Worm (Caenorhabditis elegans) whole organism, midembryonic: ENCODE results near the gene Y22D7AR.7.

Experiments used
- T22C8.4 ChIP-seq: fragments of 200-800 bp; sonication (Bioruptor generic); IDR thresholded peaks from 2 replicates; pipeline ENCODE4 v1.3.6; 2022; ENCODE audit warnings: missing genetic modification characterization, missing compliant biosample characterization
- cog-1 ChIP-seq: sonication (generic microtip); optimal IDR thresholded peaks from 2 replicates; lab custom pipeline; 2016; ENCODE audit warnings: missing genetic modification characterization, missing compliant biosample characterization
- flt-1 ChIP-seq: fragments of 200-800 bp; sonication (Bioruptor generic); IDR thresholded peaks from 2 replicates; pipeline ENCODE4 v1.3.6; 2022; ENCODE audit warnings: missing genetic modification characterization, missing compliant biosample characterization
- klf-2 ChIP-seq: fragments of 200-800 bp; sonication (Bioruptor generic); conservative IDR thresholded peaks from 2 replicates; pipeline ENCODE4 v1.3.6; 2022; ENCODE audit warnings: missing genetic modification reagents, missing genetic modification characterization, missing compliant biosample characterization
- med-1 ChIP-seq: sonication (generic microtip); optimal IDR thresholded peaks from 2 replicates; lab custom pipeline; 2017; ENCODE audit warnings: missing genetic modification characterization, mild to moderate bottlenecking, missing compliant biosample characterization, antibody characterized with exemption, missing genetic modification reagents; ENCODE audit not compliant: insufficient read depth
- ref-1 ChIP-seq: fragments of 200-800 bp; sonication (Bioruptor generic); conservative IDR thresholded peaks from 2 replicates; pipeline ENCODE4 v1.3.6; 2022; ENCODE audit warnings: missing genetic modification reagents, missing genetic modification characterization, missing compliant biosample characterization
- tab-1 ChIP-seq: fragments of 200-800 bp; sonication (Bioruptor generic); IDR thresholded peaks from 2 replicates; pipeline ENCODE4 v1.3.6; 2022; ENCODE audit warnings: missing genetic modification characterization, missing compliant biosample characterization
- ztf-23 ChIP-seq: fragments of 200-800 bp; sonication (Bioruptor generic); IDR thresholded peaks from 2 replicates; pipeline ENCODE4 v1.3.6; 2022; ENCODE audit warnings: missing genetic modification reagents, missing genetic modification characterization, missing compliant biosample characterization
- ztf-29 ChIP-seq: fragments of 200-800 bp; sonication (Bioruptor generic); IDR thresholded peaks from 2 replicates; pipeline ENCODE4 v1.3.6; 2022; ENCODE audit warnings: missing genetic modification reagents, missing genetic modification characterization, missing compliant biosample characterization

Y22D7AR.7 gene

DNA sequence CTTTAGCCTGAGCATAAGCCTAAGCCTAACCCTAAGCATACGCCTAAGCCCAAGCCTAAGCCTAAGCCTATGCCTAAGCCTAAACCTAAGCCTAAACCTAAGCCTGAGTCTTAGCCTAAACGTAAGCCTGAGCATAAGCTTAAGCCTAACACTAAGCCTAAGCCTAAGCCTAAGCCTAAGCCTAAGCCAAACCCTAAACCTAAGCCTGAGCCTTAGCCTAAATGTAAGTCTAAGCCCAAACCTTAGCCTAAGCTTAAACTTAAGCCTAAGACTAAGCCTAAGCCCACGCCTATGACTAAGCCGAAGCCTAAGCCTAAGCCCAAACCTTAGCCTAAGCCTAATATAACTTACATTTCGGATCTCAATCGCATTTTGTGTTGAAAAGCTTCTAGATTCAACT is 16.1 kb upstream of the Y22D7AR.7 start:
- no peak for TF ChIP-seq ref-1
- TF ChIP-seq T22C8.4 (GFP tag; lab: Robert Waterston, UW): no peak
- no peak for TF ChIP-seq tab-1 (GFP tag; lab: Robert Waterston, UW)
- TF ChIP-seq med-1 (GFP tag; lab: Kevin White, UChicago): no peak
- no peak for TF ChIP-seq ztf-23 (GFP tag; lab: Robert Waterston, UW)
- no peak for TF ChIP-seq cog-1 (tag; lab: Kevin White, UChicago)
- no peak for TF ChIP-seq ztf-29 (GFP tag; lab: Robert Waterston, UW)
- TF ChIP-seq flt-1 (GFP tag; lab: Robert Waterston, UW): no peak
- TF ChIP-seq klf-2 (GFP tag; lab: Robert Waterston, UW): no peak

DNA sequence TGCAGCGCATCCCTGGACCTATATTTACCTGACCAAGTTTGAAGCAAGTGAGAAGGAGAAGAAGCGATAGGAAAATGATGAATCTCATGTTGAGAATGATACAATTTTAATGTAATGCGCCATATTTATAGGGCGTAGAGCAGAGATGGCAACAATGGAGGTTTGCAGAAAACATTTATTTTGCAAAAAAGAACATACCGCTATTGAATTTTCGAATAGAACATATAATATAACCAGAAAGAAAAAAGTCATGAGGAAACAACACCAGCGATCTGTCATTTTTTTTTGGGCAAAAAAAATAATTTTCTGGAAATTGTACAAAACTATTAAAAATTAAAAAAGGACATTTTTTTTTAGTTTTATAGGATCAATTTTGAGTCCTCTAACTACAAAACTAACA is 14.4 kb upstream of the Y22D7AR.7 start, which contains the start of gene spex-3:
spex-3 (minus strand) TSS at position 101 of the 400 bp plus-strand sequence.
- TF ChIP-seq ztf-29 (GFP tag; lab: Robert Waterston, UW) (no peak), ref-1 (no peak), tab-1 (GFP tag; lab: Robert Waterston, UW) (no peak), T22C8.4 (GFP tag; lab: Robert Waterston, UW) (no peak), med-1 (GFP tag; lab: Kevin White, UChicago) (no peak), klf-2 (GFP tag; lab: Robert Waterston, UW) (no peak), flt-1 (GFP tag; lab: Robert Waterston, UW) (no peak), cog-1 (tag; lab: Kevin White, UChicago) (no peak), ztf-23 (GFP tag; lab: Robert Waterston, UW) (no peak)

DNA sequence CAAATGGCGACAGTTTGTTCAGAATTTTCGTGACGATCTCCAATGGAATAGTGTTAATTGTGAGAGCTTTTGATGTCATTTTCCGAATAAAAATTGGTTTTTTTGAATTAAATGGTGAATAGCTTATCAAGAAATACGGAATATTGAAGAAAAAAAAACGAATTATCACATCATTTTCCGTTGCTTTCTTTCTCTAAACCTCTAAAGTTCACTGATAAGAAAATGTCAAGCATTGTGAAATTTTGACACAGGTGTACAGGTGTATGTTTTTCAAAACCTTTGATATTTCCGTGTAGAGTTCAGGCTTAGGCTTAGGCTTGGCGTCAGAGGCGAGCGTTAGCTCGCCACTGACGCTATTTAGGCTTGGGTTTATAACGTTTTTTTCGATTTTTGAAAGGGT is 10.9 kb upstream of the Y22D7AR.7 start, which contains the start of gene fbxa-74:
fbxa-74 (minus strand) TSS at position 145 of the 400 bp plus-strand sequence.
- TF ChIP-seq klf-2 (GFP tag; lab: Robert Waterston, UW) (no peak), cog-1 (tag; lab: Kevin White, UChicago) (no peak), med-1 (GFP tag; lab: Kevin White, UChicago) (no peak), T22C8.4 (GFP tag; lab: Robert Waterston, UW) (no peak), flt-1 (GFP tag; lab: Robert Waterston, UW) (no peak), ztf-23 (GFP tag; lab: Robert Waterston, UW) (no peak), tab-1 (GFP tag; lab: Robert Waterston, UW) (no peak), ref-1 (no peak), ztf-29 (GFP tag; lab: Robert Waterston, UW) (no peak)

DNA sequence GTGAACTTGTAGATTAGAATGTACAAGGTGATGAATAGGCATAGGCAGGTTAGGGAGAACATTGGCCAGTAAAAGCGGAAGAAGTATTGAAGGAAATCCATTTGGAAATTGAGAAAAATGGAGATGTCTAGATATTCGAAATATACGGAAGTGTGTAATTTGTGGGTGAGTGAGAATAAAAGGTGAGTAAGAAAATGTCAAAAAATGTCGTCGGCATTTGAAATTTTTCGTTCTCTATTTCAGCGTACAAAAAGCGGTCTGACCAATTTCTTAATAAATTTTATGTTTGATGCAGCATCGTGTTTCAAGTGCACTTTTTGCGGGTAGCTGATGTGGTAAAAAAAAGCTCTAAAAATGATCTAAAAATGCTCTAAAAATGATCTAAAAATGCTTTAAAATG is 7.1 kb upstream of the Y22D7AR.7 start, which contains the start of gene srd-64:
srd-64 (minus strand) TSS at position 101 of the 400 bp plus-strand sequence.
- no peak for TF ChIP-seq ref-1
- TF ChIP-seq ztf-29 (GFP tag; lab: Robert Waterston, UW): no peak
- TF ChIP-seq T22C8.4 (GFP tag; lab: Robert Waterston, UW): no peak
- TF ChIP-seq cog-1 (tag; lab: Kevin White, UChicago): no peak
- TF ChIP-seq med-1 (GFP tag; lab: Kevin White, UChicago): no peak
- no peak for TF ChIP-seq klf-2 (GFP tag; lab: Robert Waterston, UW)
- TF ChIP-seq tab-1 (GFP tag; lab: Robert Waterston, UW): no peak

DNA sequence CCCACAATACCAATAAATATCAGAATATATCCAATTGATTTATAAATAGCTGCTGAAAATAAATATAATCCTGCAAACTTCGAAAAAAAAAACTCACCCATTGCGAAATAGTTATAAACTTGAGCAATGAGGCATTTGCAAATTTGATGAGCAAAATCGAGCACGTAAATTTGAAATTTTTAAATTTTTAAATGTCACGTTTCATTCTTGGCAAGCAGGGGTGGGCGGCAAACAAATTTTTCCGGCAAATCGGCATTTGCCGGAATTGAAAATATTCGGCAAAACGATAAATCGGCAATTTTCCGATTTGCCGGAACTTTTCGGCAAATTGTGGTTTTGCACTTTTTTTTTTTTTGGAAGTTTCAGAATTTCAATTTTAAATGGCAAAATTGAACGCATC is 2.0 kb upstream of the Y22D7AR.7 start, which contains the start of gene Y22D7AR.14:
Y22D7AR.14 (minus strand) TSS at position 101 of the 400 bp plus-strand sequence.
- TF ChIP-seq tab-1 (GFP tag; lab: Robert Waterston, UW) (no peak), klf-2 (GFP tag; lab: Robert Waterston, UW) (no peak), ztf-23 (GFP tag; lab: Robert Waterston, UW) (no peak), flt-1 (GFP tag; lab: Robert Waterston, UW) (no peak), med-1 (GFP tag; lab: Kevin White, UChicago) (no peak), ztf-29 (GFP tag; lab: Robert Waterston, UW) (no peak), T22C8.4 (GFP tag; lab: Robert Waterston, UW) (no peak), ref-1 (no peak), cog-1 (tag; lab: Kevin White, UChicago) (no peak)

DNA sequence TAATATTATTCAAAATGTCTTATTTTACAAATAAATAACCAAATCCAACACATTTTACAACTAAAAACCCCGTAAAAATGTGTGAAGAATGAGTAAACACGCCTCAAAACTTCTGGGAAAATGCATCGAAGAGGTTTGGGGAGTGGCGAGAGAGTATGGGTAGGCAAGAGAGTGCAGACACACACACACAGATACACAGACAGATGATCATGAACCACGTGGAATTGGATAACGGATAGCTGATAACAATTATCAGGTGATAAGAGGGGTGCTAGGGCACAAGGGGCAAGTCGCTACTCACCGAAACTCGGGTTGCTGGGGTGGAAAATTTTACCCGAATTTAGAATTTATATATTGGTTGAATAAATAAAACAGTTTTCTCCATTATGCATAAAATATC is 5.6 kb downstream of the Y22D7AR.7 start:
- TF ChIP-seq tab-1 (GFP tag; lab: Robert Waterston, UW) (no peak), klf-2 (GFP tag; lab: Robert Waterston, UW) (no peak), ztf-23 (GFP tag; lab: Robert Waterston, UW) (no peak), cog-1 (tag; lab: Kevin White, UChicago) (no peak), med-1 (GFP tag; lab: Kevin White, UChicago) (no peak), ref-1 (no peak), flt-1 (GFP tag; lab: Robert Waterston, UW) (no peak), T22C8.4 (GFP tag; lab: Robert Waterston, UW) (no peak)

DNA sequence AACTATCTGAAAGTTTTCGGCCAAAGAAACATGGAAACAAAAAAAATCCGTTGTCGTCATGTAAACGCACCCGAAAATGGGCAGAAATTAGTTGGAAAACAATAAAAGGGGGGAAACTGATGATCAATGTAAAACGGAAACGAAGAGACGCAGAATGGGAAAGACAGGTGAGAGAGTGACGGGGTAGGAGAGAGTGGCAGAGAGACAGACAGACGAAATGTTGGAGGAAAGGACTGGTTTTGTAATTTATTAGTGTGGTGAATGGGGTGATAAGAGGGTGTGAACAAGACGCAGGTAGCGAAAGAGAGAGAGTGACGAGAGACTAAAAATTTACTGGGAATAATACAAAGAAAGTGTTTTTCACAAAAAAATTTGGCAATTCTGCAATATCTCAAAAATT is 6.9 kb downstream of the Y22D7AR.7 start:
- no peak for TF ChIP-seq tab-1 (GFP tag; lab: Robert Waterston, UW)
- no peak for TF ChIP-seq ztf-29 (GFP tag; lab: Robert Waterston, UW)
- TF ChIP-seq cog-1 (tag; lab: Kevin White, UChicago): no peak
- TF ChIP-seq flt-1 (GFP tag; lab: Robert Waterston, UW): no peak
- TF ChIP-seq klf-2 (GFP tag; lab: Robert Waterston, UW): no peak
- TF ChIP-seq ref-1: no peak
- TF ChIP-seq med-1 (GFP tag; lab: Kevin White, UChicago): no peak
- TF ChIP-seq ztf-23 (GFP tag; lab: Robert Waterston, UW): no peak
- no peak for TF ChIP-seq T22C8.4 (GFP tag; lab: Robert Waterston, UW)

DNA sequence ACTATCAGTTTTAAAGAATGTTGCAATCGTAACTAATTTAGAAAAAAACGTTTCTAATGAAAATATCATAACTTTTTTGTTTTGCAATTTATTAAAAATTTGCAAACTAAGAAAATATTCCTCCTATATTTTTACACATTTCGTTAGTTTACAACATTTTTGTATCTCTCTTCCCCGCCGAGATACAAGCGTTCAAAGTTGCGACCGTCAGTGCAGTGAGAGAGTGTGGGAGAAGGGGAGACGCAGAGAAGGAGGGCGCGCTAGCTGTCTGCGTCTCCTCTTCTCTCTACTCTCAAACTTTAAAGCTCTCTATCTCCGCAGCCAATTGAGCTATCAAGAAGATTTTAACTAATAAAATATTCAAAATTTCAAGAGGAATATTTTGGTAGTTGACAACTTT is 7.5 kb downstream of the Y22D7AR.7 start:
- no peak for TF ChIP-seq tab-1 (GFP tag; lab: Robert Waterston, UW)
- TF ChIP-seq med-1 (GFP tag; lab: Kevin White, UChicago): no peak

DNA sequence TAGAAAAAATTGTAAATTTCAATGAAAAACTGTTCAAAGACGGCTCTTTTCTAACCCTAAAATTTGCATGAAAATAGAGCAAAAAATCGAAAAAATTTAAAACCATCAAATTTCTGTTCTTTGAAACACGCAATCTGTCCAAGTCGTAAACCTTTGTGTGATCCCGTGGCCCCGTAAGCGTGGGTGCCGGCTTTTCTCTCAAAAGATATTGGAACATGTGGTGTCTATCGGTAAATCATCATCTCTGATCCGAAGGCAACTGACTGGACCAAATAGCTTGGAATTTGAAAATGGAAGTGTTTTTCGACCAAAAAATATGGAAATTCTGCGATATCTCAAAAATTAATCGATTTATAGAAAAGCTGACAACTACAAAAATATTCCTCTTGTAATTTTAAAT is 9.2 kb downstream of the Y22D7AR.7 start:
- TF ChIP-seq med-1 (GFP tag; lab: Kevin White, UChicago): no peak
- no peak for TF ChIP-seq T22C8.4 (GFP tag; lab: Robert Waterston, UW)
- TF ChIP-seq flt-1 (GFP tag; lab: Robert Waterston, UW): no peak
- no peak for TF ChIP-seq ztf-23 (GFP tag; lab: Robert Waterston, UW)
- no peak for TF ChIP-seq ref-1
- no peak for TF ChIP-seq cog-1 (tag; lab: Kevin White, UChicago)
- no peak for TF ChIP-seq ztf-29 (GFP tag; lab: Robert Waterston, UW)
